Fruit fly (Drosophila melanogaster) ovary, adult (tissue): Measurements from ENCODE around the gene CG8236.

Experiments
- CG17801 ChIP-seq: fragments of 200-800 bp; optimal IDR thresholded peaks from 2 replicates; lab custom pipeline; 2019; ENCODE audit warnings: missing biosample characterization, mild to moderate bottlenecking, missing genetic modification characterization, moderate library complexity; ENCODE audit not compliant: partially characterized antibody

CG8236 gene

dm6 chr3R:8769094-8769493, at the start of gene CG8236:
Gene CG8236 (plus strand): TSS chr3R:8769394.
- no peak for TF ChIP-seq CG17801

dm6 chr3R:8721071-8721470, 48.1 kb upstream of the CG8236 start, which contains the start of gene CG8136:
Gene CG8136 (plus strand): TSS chr3R:8721371.
- no peak for TF ChIP-seq CG17801

DNA sequence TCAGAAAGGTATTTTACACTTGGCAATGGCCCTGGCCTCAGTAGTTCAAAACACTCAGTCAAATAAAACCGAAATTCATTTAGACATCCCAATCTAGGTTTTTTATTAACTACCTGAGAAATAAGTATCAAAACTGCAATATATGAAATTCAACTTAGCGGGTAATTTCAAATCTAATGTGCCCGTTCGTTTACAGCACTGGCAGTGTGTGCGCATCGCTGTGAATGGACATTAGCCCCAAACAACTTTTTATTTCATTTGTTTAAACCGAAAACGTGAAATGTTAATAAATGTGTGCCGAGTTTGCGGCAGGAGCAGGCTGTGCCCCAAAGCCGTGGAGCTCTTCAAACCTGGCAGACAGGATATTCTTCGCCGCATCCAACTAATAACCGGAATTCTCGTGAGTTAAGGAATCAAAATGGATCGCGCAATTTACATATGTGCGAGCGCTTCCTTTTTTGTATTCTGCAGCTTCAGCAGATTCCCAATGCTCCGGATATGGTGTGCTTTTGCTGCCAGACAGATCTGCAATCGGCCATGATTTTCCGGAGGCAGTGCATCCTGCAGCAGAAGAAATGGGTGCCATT, 46.1 kb upstream of the CG8236 start, which contains the start of gene nom:
Gene nom, plus strand, starts transcription at position 213 of the 587 bp plus-strand sequence.
- TF ChIP-seq CG17801: no peak

DNA sequence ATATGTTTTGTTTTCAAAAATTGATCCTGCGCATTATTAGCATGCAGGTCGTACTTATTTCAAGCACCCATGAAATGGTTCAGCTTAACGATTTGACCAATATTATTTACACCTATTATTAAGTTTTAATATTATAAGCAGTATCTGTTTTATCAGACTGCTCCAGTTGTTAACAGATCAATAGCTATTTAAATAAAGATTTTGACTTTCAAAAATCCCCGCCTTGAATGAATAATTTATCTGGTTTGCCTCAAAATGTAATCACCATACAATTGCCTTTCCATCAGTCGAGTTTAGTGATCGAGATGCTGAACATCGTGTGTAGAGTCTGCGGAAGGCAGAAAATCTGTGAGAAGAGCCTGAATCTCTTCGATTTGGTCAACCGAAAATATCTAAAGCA, 44.0 kb upstream of the CG8236 start, which contains the start of gene ouib:
Gene ouib, plus strand, starts transcription at position 301 of the 400 bp plus-strand sequence.
- no peak for TF ChIP-seq CG17801

- no peak for TF ChIP-seq CG17801
Measured at dm6 chr3R:8726632-8727031, 42.6 kb upstream of the CG8236 start, which contains the start of gene CG8159. Gene CG8159 (plus strand): TSS chr3R:8726854.

- TF ChIP-seq CG17801: no peak
Measured at dm6 chr3R:8729542-8729941, 39.7 kb upstream of the CG8236 start, which contains the start of gene ranshi. Gene ranshi (minus strand): TSS chr3R:8729693.

dm6 chr3R:8731597-8732263, 37.5 kb upstream of the CG8236 start, which contains the start of the genes M1BP and CG8202:
Gene M1BP (minus strand): TSS chr3R:8731698.
Gene CG8202 (plus strand): TSS chr3R:8732091.
- peak; percentile 83 for TF ChIP-seq CG17801

DNA sequence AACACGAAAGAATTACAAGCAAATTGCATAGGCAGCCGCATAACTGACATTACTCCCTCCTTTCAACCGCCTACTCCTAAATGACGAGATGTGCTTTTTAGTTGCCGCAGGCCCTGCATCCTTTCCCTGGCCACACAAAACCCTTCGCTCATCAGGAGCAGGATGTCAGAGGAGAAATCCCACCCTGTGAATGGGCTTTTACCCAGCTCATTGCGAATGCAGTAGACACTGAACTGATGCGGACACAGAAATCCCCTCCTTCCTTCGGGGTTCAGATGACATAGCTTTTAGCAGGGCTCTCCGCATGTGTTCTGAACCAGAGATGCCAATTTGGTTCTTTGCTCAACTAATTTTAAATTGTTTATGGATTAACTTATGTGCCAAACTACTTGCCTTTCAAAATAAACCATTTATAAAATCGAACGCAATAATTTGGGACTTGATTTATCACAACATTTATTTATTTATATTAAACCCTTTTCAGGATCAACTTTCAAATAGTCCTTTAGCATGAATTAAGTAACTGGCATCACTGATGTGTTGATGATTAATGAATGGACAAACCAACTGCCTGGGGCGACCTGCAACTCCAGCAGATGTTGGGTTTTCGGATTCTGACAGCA, 29.9 kb upstream of the CG8236 start:
- TF ChIP-seq CG17801: no peak

dm6 chr3R:8740118-8740517, 29.1 kb upstream of the CG8236 start:
- no peak for TF ChIP-seq CG17801

dm6 chr3R:8741248-8741647, 27.9 kb upstream of the CG8236 start:
- TF ChIP-seq CG17801: no peak

dm6 chr3R:8741941-8742340, 27.3 kb upstream of the CG8236 start:
- no peak for TF ChIP-seq CG17801

dm6 chr3R:8742661-8743060, 26.5 kb upstream of the CG8236 start:
- no peak for TF ChIP-seq CG17801

DNA sequence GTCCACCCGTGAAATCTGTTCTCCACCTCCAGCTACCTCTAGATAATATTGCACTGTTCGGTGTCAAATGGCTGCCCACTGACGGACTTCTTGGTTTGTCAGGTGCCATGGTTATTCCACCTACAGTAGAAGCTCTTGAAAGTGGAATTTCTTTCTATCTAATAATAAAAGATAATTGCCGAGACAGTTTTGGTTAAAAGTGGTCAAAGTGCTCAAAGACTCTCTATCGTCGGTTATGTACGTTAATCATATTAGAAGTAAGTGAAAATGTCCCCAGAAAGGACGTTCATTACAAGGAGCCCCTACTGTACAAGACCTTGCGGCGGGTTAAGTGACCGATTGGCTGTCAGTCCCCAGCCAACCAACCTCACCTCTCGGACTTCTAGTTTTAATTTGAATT, 25.0 kb upstream of the CG8236 start:
- peak; percentile 38 for TF ChIP-seq CG17801

DNA sequence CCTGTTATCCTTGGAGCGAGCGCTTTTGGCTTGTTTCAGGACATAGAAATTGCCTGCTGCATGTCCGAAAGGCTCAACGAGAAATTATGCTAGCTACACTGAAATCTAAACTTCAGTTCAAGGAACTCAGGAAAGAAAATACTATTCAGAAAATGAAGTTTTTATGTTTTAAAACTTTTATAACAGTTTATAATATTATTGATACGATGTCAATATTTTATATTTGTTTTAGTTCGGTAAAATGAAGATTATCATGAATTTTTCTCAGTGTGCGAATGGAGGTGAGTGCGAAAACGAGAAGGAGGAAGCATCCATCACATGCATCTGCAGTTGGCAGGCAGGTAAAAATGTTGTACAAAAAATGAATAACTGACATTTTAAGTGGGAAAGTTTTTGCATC, 22.8 kb upstream of the CG8236 start:
- TF ChIP-seq CG17801: peak; percentile 78

dm6 chr3R:8747134-8747870, 21.9 kb upstream of the CG8236 start, which contains the start of the genes CG9801 and Nasp:
Gene CG9801 (minus strand): TSS chr3R:8747675.
Gene Nasp (plus strand): TSS chr3R:8747798.
- TF ChIP-seq CG17801: no peak
